Worm (Caenorhabditis elegans) whole organism, young adult: ENCODE measurements around the gene EGAP9.4.

Experiments used
- F23B12.7 ChIP-seq: sonication (generic microtip); optimal IDR thresholded peaks from 2 replicates; lab custom pipeline; 2017; ENCODE audit warnings: missing genetic modification characterization, mild to moderate bottlenecking, missing compliant biosample characterization, antibody characterized with exemption, moderate library complexity; ENCODE audit not compliant: insufficient read depth
- F39B2.1 ChIP-seq: fragments of 200-800 bp; sonication (Bioruptor generic); IDR thresholded peaks from 2 replicates; pipeline ENCODE4 v1.3.6; 2022; ENCODE audit warnings: missing genetic modification reagents, missing genetic modification characterization, missing compliant biosample characterization
- K11D2.4 ChIP-seq: fragments of 200-800 bp; sonication (Bioruptor generic); IDR thresholded peaks from 2 replicates; pipeline ENCODE4 v1.3.6; 2022; ENCODE audit warnings: missing genetic modification reagents, missing genetic modification characterization, missing compliant biosample characterization
- T07F8.4 ChIP-seq: sonication (generic microtip); optimal IDR thresholded peaks from 2 replicates; lab custom pipeline; 2016; ENCODE audit warnings: mild to moderate bottlenecking, missing genetic modification characterization, moderate library complexity, missing compliant biosample characterization
- Y79H2A.3 ChIP-seq: fragments of 200-800 bp; sonication (Bioruptor generic); conservative IDR thresholded peaks from 2 replicates; pipeline ENCODE4 v1.3.6; 2022; ENCODE audit warnings: missing genetic modification reagents, missing genetic modification characterization, missing compliant biosample characterization
- ama-1 ChIP-seq, 3 experiments: fragments of 150-350 bp in 1 of 3; sonication (generic microtip) in 2 of 3; optimal IDR thresholded peaks; 2 replicates each; lab custom pipeline; 2014 to 2018; ENCODE audit warnings: missing biosample characterization in 2 of 3, missing genetic modification characterization in 2 of 3, missing genetic modification reagents in 2 of 3
- athp-1 ChIP-seq: sonication (generic microtip); optimal IDR thresholded peaks from 2 replicates; lab custom pipeline; 2017; ENCODE audit warnings: mild to moderate bottlenecking, missing genetic modification characterization, missing compliant biosample characterization
- attf-5 ChIP-seq: fragments of 200-800 bp; sonication (Bioruptor generic); optimal IDR thresholded peaks from 2 replicates; lab custom pipeline; 2018; ENCODE audit warnings: mild to moderate bottlenecking, missing genetic modification characterization, missing compliant biosample characterization
- bed-1 ChIP-seq: fragments of 200-800 bp; sonication (Bioruptor generic); IDR thresholded peaks from 2 replicates; pipeline ENCODE4 v1.3.6; 2022; ENCODE audit warnings: missing genetic modification reagents, missing genetic modification characterization, missing compliant biosample characterization
- cebp-1 ChIP-seq, 2 experiments: fragments of 200-800 bp in 1 of 2; sonication (Bioruptor generic) in 1 of 2; sonication (generic microtip) in 1 of 2; IDR thresholded peaks in 1 of 2; optimal IDR thresholded peaks in 1 of 2; 2 replicates each; pipeline versions ENCODE4 v1.3.6 to Lab custom; 2017 to 2022; ENCODE audit warnings: missing compliant biosample characterization in 2 of 2, missing genetic modification characterization in 2 of 2, mild to moderate bottlenecking in 1 of 2, missing genetic modification reagents in 1 of 2, moderate library complexity in 1 of 2
- ceh-40 ChIP-seq: fragments of 200-800 bp; sonication (Bioruptor generic); IDR thresholded peaks from 2 replicates; pipeline ENCODE4 v1.3.6; 2022; ENCODE audit warnings: missing genetic modification characterization, missing compliant biosample characterization
- dpff-1 ChIP-seq: sonication (generic microtip); optimal IDR thresholded peaks from 2 replicates; lab custom pipeline; 2017; ENCODE audit warnings: mild to moderate bottlenecking, missing genetic modification characterization, missing compliant biosample characterization
- egrh-3 ChIP-seq: fragments of 200-800 bp; sonication (Bioruptor generic); IDR thresholded peaks from 2 replicates; pipeline ENCODE4 v1.3.6; 2022; ENCODE audit warnings: missing genetic modification reagents, missing genetic modification characterization, missing compliant biosample characterization
- hmg-1.2 ChIP-seq: fragments of 200-800 bp; sonication (Bioruptor generic); IDR thresholded peaks from 2 replicates; pipeline ENCODE4 v1.3.6; 2022; ENCODE audit warnings: missing genetic modification reagents, missing genetic modification characterization, missing compliant biosample characterization
- hrde-1 ChIP-seq: sonication (generic microtip); optimal IDR thresholded peaks from 2 replicates; lab custom pipeline; 2016; ENCODE audit warnings: missing genetic modification characterization, mild to moderate bottlenecking, missing compliant biosample characterization, moderate library complexity, missing genotype, missing genetic modification reagents, borderline replicate concordance
- lin-35 ChIP-seq, 3 experiments: fragments of 150-350 bp in 2 of 3; sonication (generic microtip) in 1 of 3; optimal IDR thresholded peaks; 2 replicates each; lab custom pipeline; 2014 to 2018; ENCODE audit warnings: missing biosample characterization in 3 of 3, missing genetic modification characterization in 3 of 3, missing genetic modification reagents in 3 of 3
- madf-3 ChIP-seq: fragments of 200-800 bp; sonication (Bioruptor generic); IDR thresholded peaks from 2 replicates; pipeline ENCODE4 v1.3.6; 2022; ENCODE audit warnings: missing genetic modification reagents, missing genetic modification characterization, missing compliant biosample characterization
- madf-6 ChIP-seq: fragments of 200-800 bp; sonication (Bioruptor generic); IDR thresholded peaks from 2 replicates; pipeline ENCODE4 v1.3.6; 2022; ENCODE audit warnings: missing genetic modification reagents, missing genetic modification characterization, missing compliant biosample characterization
- nfya-2 ChIP-seq: fragments of 200-800 bp; sonication (Bioruptor generic); IDR thresholded peaks from 2 replicates; pipeline ENCODE4 v1.3.6; 2022; ENCODE audit warnings: missing genetic modification reagents, missing genetic modification characterization, missing compliant biosample characterization
- nhr-179 ChIP-seq: sonication (generic microtip); optimal IDR thresholded peaks from 2 replicates; lab custom pipeline; 2016; ENCODE audit warnings: mild to moderate bottlenecking, missing genetic modification characterization, missing compliant biosample characterization
- nhr-80 ChIP-seq: sonication (generic microtip); optimal IDR thresholded peaks from 2 replicates; lab custom pipeline; 2016; ENCODE audit warnings: missing genetic modification characterization, missing compliant biosample characterization
- pha-4 ChIP-seq: fragments of 150-350 bp; sonication (generic microtip); optimal IDR thresholded peaks from 2 replicates; lab custom pipeline; 2014; ENCODE audit warnings: missing biosample characterization, missing genetic modification reagents, missing genetic modification characterization
- repo-1 ChIP-seq: sonication (generic microtip); optimal IDR thresholded peaks from 2 replicates; lab custom pipeline; 2017; ENCODE audit warnings: mild to moderate bottlenecking, missing genetic modification characterization, missing compliant biosample characterization
- snpc-1.3 ChIP-seq: sonication (generic microtip); optimal IDR thresholded peaks from 2 replicates; lab custom pipeline; 2017; ENCODE audit warnings: missing genetic modification characterization, mild to moderate bottlenecking, missing compliant biosample characterization, antibody characterized with exemption, moderate library complexity, missing genotype, missing genetic modification reagents; ENCODE audit not compliant: insufficient read depth
- snpc-4 ChIP-seq, 5 experiments: fragments of 150-350 bp in 1 of 5; sonication (generic microtip) in 4 of 5; optimal IDR thresholded peaks; 2 replicates each; lab custom pipeline; 2014 to 2018; ENCODE audit warnings: missing genetic modification characterization in 5 of 5, missing biosample characterization in 3 of 5, antibody characterized with exemption in 2 of 5, mild to moderate bottlenecking in 2 of 5, missing compliant biosample characterization in 2 of 5, missing genotype in 2 of 5, moderate library complexity in 2 of 5, missing genetic modification reagents in 1 of 5
- sptf-2 ChIP-seq: fragments of 200-800 bp; sonication (Bioruptor generic); optimal IDR thresholded peaks from 2 replicates; lab custom pipeline; 2018; ENCODE audit warnings: mild to moderate bottlenecking, missing genetic modification characterization, missing compliant biosample characterization
- tbp1 ChIP-seq: fragments of 200-800 bp; sonication (Bioruptor generic); optimal IDR thresholded peaks from 2 replicates; lab custom pipeline; 2018; ENCODE audit warnings: mild to moderate bottlenecking, missing genetic modification characterization, missing compliant biosample characterization
- tlf-1 ChIP-seq: fragments of 200-800 bp; sonication (Bioruptor generic); optimal IDR thresholded peaks from 2 replicates; lab custom pipeline; 2018; ENCODE audit warnings: mild to moderate bottlenecking, missing genetic modification characterization, missing compliant biosample characterization
- zfh-2 ChIP-seq: fragments of 200-800 bp; sonication (Bioruptor generic); conservative IDR thresholded peaks from 2 replicates; pipeline ENCODE4 v1.3.6; 2022; ENCODE audit warnings: missing genetic modification reagents, missing genetic modification characterization, missing compliant biosample characterization
- ztf-25 ChIP-seq: fragments of 200-800 bp; sonication (Bioruptor generic); IDR thresholded peaks from 2 replicates; pipeline ENCODE4 v1.3.6; 2022; ENCODE audit warnings: missing genetic modification reagents, missing genetic modification characterization, missing compliant biosample characterization
- ztf-6 ChIP-seq: fragments of 200-800 bp; sonication (Bioruptor generic); IDR thresholded peaks from 2 replicates; pipeline ENCODE4 v1.3.6; 2022; ENCODE audit warnings: missing genetic modification reagents, missing genetic modification characterization, missing compliant biosample characterization

The EGAP9.4 gene

DNA sequence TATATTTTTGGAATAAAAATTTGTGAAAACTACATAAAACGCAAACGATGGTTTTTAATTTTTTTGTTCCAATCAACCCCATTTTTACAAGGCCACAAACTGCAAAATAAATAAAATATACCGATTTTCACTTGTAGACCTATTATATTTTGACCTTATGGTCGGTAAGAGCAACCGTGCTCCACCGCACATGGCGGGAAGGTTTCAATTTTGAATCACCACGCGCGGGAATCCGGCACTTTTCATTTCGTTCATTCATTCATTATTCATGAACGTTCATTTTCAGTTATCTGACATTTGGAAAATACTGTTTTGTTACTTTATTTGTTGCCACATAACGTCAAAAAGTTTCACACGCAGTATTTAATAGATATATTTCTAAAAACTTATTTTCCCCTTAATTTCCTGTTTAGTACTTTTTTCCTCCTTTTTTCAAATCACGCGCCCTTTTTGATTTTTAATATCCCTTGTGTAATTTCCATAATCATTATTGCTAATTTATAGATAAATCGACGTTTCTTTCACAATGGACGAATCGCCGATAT is 17.1 kb downstream of the EGAP9.4 start, which contains the start of gene hcp-1 (continued):
- TF ChIP-seq tlf-1 (GFP tag; lab: Kevin White, UChicago) (peak; percentile 93), nhr-179 (tag; lab: Kevin White, UChicago) (no peak)

DNA sequence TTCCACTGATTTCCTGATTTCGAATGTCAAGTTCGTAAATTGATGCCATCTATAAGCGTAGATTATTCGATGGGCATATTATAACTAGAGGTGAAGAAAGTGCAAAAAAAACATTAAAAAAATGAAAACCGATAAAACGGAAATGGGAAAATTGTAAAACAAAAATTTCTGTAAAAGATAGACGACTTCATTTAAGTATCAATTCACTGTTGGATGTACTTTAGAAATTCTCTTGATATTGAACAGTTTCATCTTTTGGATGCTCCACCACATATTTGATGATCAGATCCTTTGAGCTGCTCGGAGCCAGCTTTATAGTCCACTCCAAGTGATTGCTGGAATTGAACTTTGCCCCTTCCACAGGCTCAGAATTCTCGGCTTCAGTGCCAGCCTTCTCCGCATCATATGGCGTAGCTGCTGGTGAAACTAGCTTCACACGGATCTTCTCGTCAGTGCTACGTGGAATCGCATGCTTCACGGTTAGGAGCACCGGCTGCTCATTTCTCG is 25.9 kb downstream of the EGAP9.4 start, which contains the start of gene ZK1055.6:
Gene ZK1055.6, minus strand, starts transcription at position 51 of the 507 bp plus-strand sequence.
- TF ChIP-seq pha-4 (tag; lab: Kevin White, UChicago) (no peak), zfh-2 (GFP tag; lab: Robert Waterston, UW) (peak; percentile 40; the same call in 1 of the 2 replicates)

DNA sequence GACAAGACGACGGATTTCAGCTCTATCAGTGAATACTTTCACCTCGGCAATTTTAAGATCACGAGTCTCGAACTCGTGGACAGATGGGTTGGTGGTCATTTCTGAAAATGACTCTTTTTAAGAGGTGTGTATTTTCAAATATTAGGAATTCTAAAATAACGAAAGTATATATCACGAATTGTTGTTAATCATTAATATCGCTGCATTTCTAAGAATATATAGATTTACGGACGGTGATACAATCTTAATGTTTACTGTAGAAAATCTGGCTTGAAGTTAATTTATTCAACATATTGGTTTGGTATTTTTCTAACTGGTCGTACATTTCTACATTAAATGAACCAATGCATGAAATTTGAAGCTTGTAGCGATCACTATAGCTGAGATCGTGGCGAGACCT is 28.6 kb downstream of the EGAP9.4 start, which contains the start of gene ZK1055.7:
Gene ZK1055.7, minus strand, starts transcription at position 101 of the 400 bp plus-strand sequence.
- TF ChIP-seq ztf-25 (GFP tag; lab: Robert Waterston, UW) (no peak), hmg-1.2 (no peak), snpc-1.3 (no peak), athp-1 (tag; lab: Kevin White, UChicago) (no peak), K11D2.4 (no peak), bed-1 (no peak), T07F8.4 (tag; lab: Kevin White, UChicago) (no peak), ceh-40 (GFP tag; lab: Robert Waterston, UW) (no peak)

DNA sequence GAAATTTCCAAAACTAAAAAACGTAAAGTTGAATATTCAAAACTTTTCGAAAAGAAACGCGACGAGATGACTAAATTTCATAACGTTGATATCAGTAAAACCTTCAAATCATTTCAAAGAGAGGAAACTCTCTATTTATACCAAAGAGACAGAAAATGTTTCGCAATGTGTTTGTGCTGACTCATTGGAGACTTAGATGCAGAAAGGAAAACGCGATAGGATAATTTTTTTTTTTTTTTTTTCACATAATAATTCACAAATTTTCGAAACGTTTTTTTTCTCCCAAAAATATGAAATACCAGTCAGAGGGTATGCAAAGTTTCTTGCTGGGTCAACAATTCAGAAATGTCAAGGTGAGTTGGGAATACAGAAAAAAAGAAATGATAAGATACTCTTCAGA is 29.5 kb downstream of the EGAP9.4 start:
- TF ChIP-seq lin-35 (GFP tag; optimal IDR thresholded peaks at IDR 0.05; lab: Kevin White, UChicago) (peak in 1 of 3 experiments; percentile 18), snpc-4 (GFP tag; optimal IDR thresholded peaks at IDR 0.05; lab: Kevin White, UChicago) (no peak), snpc-4 (tag; optimal IDR thresholded peaks at IDR 0.05; lab: Kevin White, UChicago) (no peak), sptf-2 (GFP tag; lab: Kevin White, UChicago) (peak; percentile 10), cebp-1 (GFP tag; IDR thresholded peaks at IDR 0.05; lab: Robert Waterston, UW) (peak; percentile 83), cebp-1 (tag; optimal IDR thresholded peaks at IDR 0.05; lab: Kevin White, UChicago) (peak; percentile 96), egrh-3 (GFP tag; lab: Robert Waterston, UW) (no peak), F23B12.7 (no peak), nhr-80 (tag; lab: Kevin White, UChicago) (peak; percentile 36), F39B2.1 (GFP tag; lab: Robert Waterston, UW) (0 out of 2 replicates have a peak, but pooled peaks have one; percentile 44), ztf-6 (GFP tag; lab: Robert Waterston, UW) (no peak), dpff-1 (tag; lab: Kevin White, UChicago) (peak; percentile 56), madf-3 (0 out of 2 replicates have a peak, but pooled peaks have one; percentile 45), madf-6 (GFP tag; lab: Robert Waterston, UW) (peak; percentile 29; the same call in 1 of the 2 replicates), repo-1 (tag; lab: Kevin White, UChicago) (peak; percentile 3), attf-5 (peak; percentile 51), tbp1 (GFP tag; lab: Kevin White, UChicago) (peak; percentile 25), hrde-1 (tag; lab: Kevin White, UChicago) (peak; percentile 37), nfya-2 (GFP tag; lab: Robert Waterston, UW) (0 out of 2 replicates have a peak, but pooled peaks have one; percentile 36), Y79H2A.3 (GFP tag; lab: Robert Waterston, UW) (no peak), ama-1 (optimal IDR thresholded peaks at IDR 0.05; lab: Kevin White, UChicago) (no peak), ama-1 (GFP tag; optimal IDR thresholded peaks at IDR 0.05; lab: Kevin White, UChicago) (no peak)
